Worm (Caenorhabditis elegans): ENCODE data around the gene C14B9.2.

The C14B9.2 gene

ce11 chrIII:8185130-8185529, 51.7 kb downstream of the C14B9.2 start:
- no peak for TF ChIP-seq nhr-2 (tag; optimal IDR thresholded peaks at IDR 0.05)
- TF ChIP-seq tbx-8 (GFP tag; optimal IDR thresholded peaks at IDR 0.05), result no peak
- TF ChIP-seq sem-2 (GFP tag; optimal IDR thresholded peaks at IDR 0.05), result no peak
- TF ChIP-seq cnd-1 (tag; optimal IDR thresholded peaks at IDR 0.05), result no peak

Measured in whole organism, mixed stage, embryonic.